Fruit fly (Drosophila melanogaster): ENCODE data around the gene SclB.

dm6 chr2L:16888574-16889376 lies 51.0 kb downstream of the SclB start:
- TF ChIP-seq CG15336 (GFP tag; IDR thresholded peaks at IDR 0.05) = no peak
- no peak for TF ChIP-seq topi (GFP tag; optimal IDR thresholded peaks at IDR 0.05)
- no peak for TF ChIP-seq Gug (GFP tag; IDR thresholded peaks at IDR 0.05)
- TF ChIP-seq Eip75B (GFP tag; optimal IDR thresholded peaks at IDR 0.05) = no peak
- no peak for TF ChIP-seq CG1621 (tag; optimal IDR thresholded peaks at IDR 0.05)
- no peak for TF ChIP-seq CG9139 (GFP tag; optimal IDR thresholded peaks at IDR 0.05)
- peak; percentile 30 for TF ChIP-seq dsx (GFP tag; optimal IDR thresholded peaks at IDR 0.05; ENCODE audit: poor library complexity, severe bottlenecking)
- no peak for TF ChIP-seq salr (GFP tag; optimal IDR thresholded peaks at IDR 0.05)
- TF ChIP-seq CG6854 (GFP tag; optimal IDR thresholded peaks at IDR 0.05) = no peak
- no peak for TF ChIP-seq Ets21C (GFP tag; optimal IDR thresholded peaks at IDR 0.05)
